Fruit fly (Drosophila melanogaster) whole organism, embryonic: ENCODE results near the gene Spc25.

Source experiments
- B-H1 ChIP-seq: fragments of 200-800 bp; sonication (Bioruptor generic); IDR thresholded peaks from 3 replicates; pipeline ENCODE4 v1.3.6; 2022; ENCODE audit warnings: missing biosample characterization, missing genetic modification characterization
- Blimp-1 ChIP-seq: fragments of 200-800 bp; sonication (Bioruptor generic); optimal IDR thresholded peaks from 3 replicates; lab custom pipeline; 2018; ENCODE audit warnings: missing biosample characterization, missing genetic modification characterization, mild to moderate bottlenecking, moderate library complexity, missing genetic modification reagents
- CG10431 ChIP-seq: fragments of 200-800 bp; sonication (Bioruptor generic); optimal IDR thresholded peaks from 3 replicates; lab custom pipeline; 2018; ENCODE audit warnings: missing biosample characterization, mild to moderate bottlenecking, missing genetic modification characterization
- CG11504 ChIP-seq: fragments of 200-800 bp; sonication (Bioruptor generic); optimal IDR thresholded peaks from 3 replicates; lab custom pipeline; 2019; ENCODE audit warnings: missing biosample characterization, mild to moderate bottlenecking, missing genetic modification characterization, moderate library complexity
- CG12299 ChIP-seq: fragments of 200-800 bp; sonication (Bioruptor generic); optimal IDR thresholded peaks from 2 replicates; lab custom pipeline; 2018; ENCODE audit warnings: missing biosample characterization, mild to moderate bottlenecking, missing genetic modification characterization
- CG17328 ChIP-seq: fragments of 200-800 bp; sonication (Bioruptor generic); IDR thresholded peaks from 2 replicates; pipeline ENCODE4 v1.3.6; 2022; ENCODE audit warnings: missing biosample characterization, missing genetic modification characterization
- CG17568 ChIP-seq: fragments of 200-800 bp; sonication (Bioruptor generic); optimal IDR thresholded peaks from 2 replicates; lab custom pipeline; 2018; ENCODE audit warnings: missing biosample characterization, mild to moderate bottlenecking, missing genetic modification characterization, moderate library complexity
- CG18262 ChIP-seq: fragments of 200-800 bp; optimal IDR thresholded peaks from 3 replicates; lab custom pipeline; 2019; ENCODE audit warnings: missing biosample characterization, mild to moderate bottlenecking, missing genetic modification characterization, moderate library complexity
- CG18599 ChIP-seq: fragments of 200-800 bp; sonication (Bioruptor generic); optimal IDR thresholded peaks from 3 replicates; lab custom pipeline; 2017; ENCODE audit warnings: missing biosample characterization, missing genetic modification characterization, mild to moderate bottlenecking, moderate library complexity, missing genetic modification reagents
- CG18764 ChIP-seq: fragments of 200-800 bp; sonication (Bioruptor generic); optimal IDR thresholded peaks from 3 replicates; lab custom pipeline; 2016; ENCODE audit warnings: missing biosample characterization, missing genetic modification characterization
- CG2678 ChIP-seq: fragments of 200-800 bp; sonication (Bioruptor generic); optimal IDR thresholded peaks from 3 replicates; lab custom pipeline; 2019; ENCODE audit warnings: missing biosample characterization, mild to moderate bottlenecking, missing genetic modification characterization, moderate library complexity
- CG2875 ChIP-seq: fragments of 200-800 bp; sonication (Bioruptor generic); optimal IDR thresholded peaks from 2 replicates; lab custom pipeline; 2017; ENCODE audit warnings: missing biosample characterization, mild to moderate bottlenecking, missing genetic modification characterization, missing genetic modification reagents
- CG30431 ChIP-seq: fragments of 200-800 bp; sonication (Bioruptor generic); optimal IDR thresholded peaks from 2 replicates; lab custom pipeline; 2017; ENCODE audit warnings: missing biosample characterization, missing genetic modification characterization
- CG3163 ChIP-seq: fragments of 200-800 bp; sonication (Bioruptor generic); optimal IDR thresholded peaks from 3 replicates; lab custom pipeline; 2016; ENCODE audit warnings: missing biosample characterization, missing genetic modification characterization
- CG32767 ChIP-seq: fragments of 200-800 bp; sonication (Bioruptor generic); IDR thresholded peaks from 2 replicates; pipeline ENCODE4 v1.3.6; 2022; ENCODE audit warnings: missing biosample characterization, missing genetic modification characterization
- CG4404 ChIP-seq: fragments of 200-800 bp; sonication (Bioruptor generic); IDR thresholded peaks from 2 replicates; pipeline ENCODE4 v1.3.6; 2022; ENCODE audit warnings: missing biosample characterization, missing genetic modification characterization
- CG5953 ChIP-seq: fragments of 200-800 bp; sonication (Bioruptor generic); IDR thresholded peaks from 2 replicates; pipeline ENCODE4 v1.3.6; 2022; ENCODE audit warnings: missing biosample characterization, missing genetic modification characterization
- CG6654 ChIP-seq: fragments of 200-800 bp; sonication (Bioruptor generic); optimal IDR thresholded peaks from 2 replicates; lab custom pipeline; 2017; ENCODE audit warnings: missing biosample characterization, mild to moderate bottlenecking, missing genetic modification characterization
- CG7745 ChIP-seq: fragments of 200-800 bp; sonication (Bioruptor generic); optimal IDR thresholded peaks from 2 replicates; lab custom pipeline; 2018; ENCODE audit warnings: missing biosample characterization, mild to moderate bottlenecking, missing genetic modification characterization, moderate library complexity
- CG8924 ChIP-seq: fragments of 200-800 bp; optimal IDR thresholded peaks from 3 replicates; lab custom pipeline; 2019; ENCODE audit warnings: missing biosample characterization, mild to moderate bottlenecking, missing genetic modification characterization, moderate library complexity
- CG9437 ChIP-seq: fragments of 200-800 bp; sonication (Bioruptor generic); optimal IDR thresholded peaks from 2 replicates; lab custom pipeline; 2018; ENCODE audit warnings: missing biosample characterization, mild to moderate bottlenecking, missing genetic modification characterization
- CG9609 ChIP-seq: fragments of 200-800 bp; sonication (Bioruptor generic); optimal IDR thresholded peaks from 3 replicates; lab custom pipeline; 2016; ENCODE audit warnings: missing biosample characterization, missing genetic modification characterization
- CG9932 ChIP-seq: fragments of 200-800 bp; sonication (Bioruptor generic); IDR thresholded peaks from 2 replicates; pipeline ENCODE4 v1.3.6; 2022; ENCODE audit warnings: missing biosample characterization, missing genetic modification characterization
- Hey ChIP-seq: fragments of 200-800 bp; sonication (Bioruptor generic); optimal IDR thresholded peaks from 3 replicates; lab custom pipeline; 2018; ENCODE audit warnings: missing biosample characterization, mild to moderate bottlenecking, missing genetic modification characterization
- HmgZ ChIP-seq: fragments of 200-800 bp; sonication (Bioruptor generic); optimal IDR thresholded peaks from 2 replicates; lab custom pipeline; 2018; ENCODE audit warnings: missing biosample characterization, mild to moderate bottlenecking, missing genetic modification characterization
- Hmr ChIP-seq: fragments of 200-800 bp; sonication (Bioruptor generic); optimal IDR thresholded peaks from 3 replicates; lab custom pipeline; 2017; ENCODE audit warnings: mild to moderate bottlenecking, missing biosample characterization, missing genetic modification reagents, missing genetic modification characterization
- Lhr ChIP-seq: fragments of 200-800 bp; sonication (Bioruptor generic); optimal IDR thresholded peaks from 3 replicates; lab custom pipeline; 2017; ENCODE audit warnings: mild to moderate bottlenecking, missing biosample characterization, missing genetic modification reagents, missing genetic modification characterization
- Meics ChIP-seq: fragments of 200-800 bp; sonication (Bioruptor generic); optimal IDR thresholded peaks from 2 replicates; lab custom pipeline; 2017; ENCODE audit warnings: missing biosample characterization, mild to moderate bottlenecking, missing genetic modification characterization
- Mrtf ChIP-seq: fragments of 200-800 bp; sonication (Bioruptor generic); IDR thresholded peaks from 3 replicates; pipeline ENCODE4 v1.3.6; 2022; ENCODE audit warnings: missing biosample characterization, missing genetic modification characterization
- Oli ChIP-seq: fragments of 200-800 bp; sonication (Bioruptor generic); optimal IDR thresholded peaks from 2 replicates; lab custom pipeline; 2018; ENCODE audit warnings: missing biosample characterization, mild to moderate bottlenecking, missing genetic modification characterization, moderate library complexity
- Optix ChIP-seq: fragments of 200-800 bp; sonication (Bioruptor generic); IDR thresholded peaks from 3 replicates; pipeline ENCODE4 v1.3.6; 2022; ENCODE audit warnings: missing biosample characterization, missing genetic modification characterization
- Sox102F ChIP-seq: fragments of 200-800 bp; sonication (Bioruptor generic); optimal IDR thresholded peaks from 2 replicates; lab custom pipeline; 2018; ENCODE audit warnings: missing biosample characterization, mild to moderate bottlenecking, missing genetic modification characterization, moderate library complexity
- ac ChIP-seq: fragments of 200-800 bp; sonication (Bioruptor generic); optimal IDR thresholded peaks from 3 replicates; lab custom pipeline; 2017; ENCODE audit warnings: missing biosample characterization, mild to moderate bottlenecking, missing genetic modification characterization
- aop ChIP-seq: fragments of 200-800 bp; sonication (Bioruptor generic); IDR thresholded peaks from 2 replicates; pipeline ENCODE4 v1.3.6; 2022; ENCODE audit warnings: missing biosample characterization, missing genetic modification characterization
- ap ChIP-seq: fragments of 200-800 bp; sonication (Bioruptor generic); IDR thresholded peaks from 2 replicates; pipeline ENCODE4 v1.3.6; 2022; ENCODE audit warnings: missing biosample characterization, missing genetic modification characterization
- cg ChIP-seq: fragments of 200-800 bp; sonication (Bioruptor generic); optimal IDR thresholded peaks from 3 replicates; lab custom pipeline; 2019; ENCODE audit warnings: missing biosample characterization, mild to moderate bottlenecking, missing genetic modification characterization, moderate library complexity
- danr ChIP-seq: fragments of 200-800 bp; sonication (Bioruptor generic); IDR thresholded peaks from 2 replicates; pipeline ENCODE4 v1.3.6; 2022; ENCODE audit warnings: missing biosample characterization, missing genetic modification characterization
- gce ChIP-seq: fragments of 200-800 bp; sonication (Bioruptor generic); IDR thresholded peaks from 3 replicates; pipeline ENCODE4 v1.3.6; 2022; ENCODE audit warnings: missing biosample characterization, missing genetic modification characterization
- gsb-n ChIP-seq: fragments of 200-800 bp; sonication (Bioruptor generic); optimal IDR thresholded peaks from 3 replicates; lab custom pipeline; 2018; ENCODE audit warnings: missing biosample characterization, mild to moderate bottlenecking, missing genetic modification characterization
- klu ChIP-seq: fragments of 200-800 bp; sonication (Bioruptor generic); IDR thresholded peaks from 2 replicates; pipeline ENCODE4 v1.3.6; 2022; ENCODE audit warnings: missing biosample characterization, missing genetic modification characterization
- lilli ChIP-seq: fragments of 200-800 bp; sonication (Bioruptor generic); optimal IDR thresholded peaks from 3 replicates; lab custom pipeline; 2016; ENCODE audit warnings: missing biosample characterization, missing genetic modification characterization
- lmd ChIP-seq: fragments of 200-800 bp; sonication (Bioruptor generic); IDR thresholded peaks from 2 replicates; pipeline ENCODE4 v1.3.6; 2022; ENCODE audit warnings: missing biosample characterization, missing genetic modification characterization
- mld ChIP-seq: fragments of 200-800 bp; sonication (Bioruptor generic); IDR thresholded peaks from 3 replicates; pipeline ENCODE4 v1.3.6; 2022; ENCODE audit warnings: missing biosample characterization, missing genetic modification characterization; ENCODE audit not compliant: partially characterized antibody
- nmo ChIP-seq: fragments of 200-800 bp; sonication (Bioruptor generic); optimal IDR thresholded peaks from 2 replicates; lab custom pipeline; 2018; ENCODE audit warnings: missing biosample characterization, mild to moderate bottlenecking, missing genetic modification characterization, moderate library complexity
- odd ChIP-seq: fragments of 200-800 bp; sonication (Bioruptor generic); optimal IDR thresholded peaks from 2 replicates; lab custom pipeline; 2017; ENCODE audit warnings: missing biosample characterization, mild to moderate bottlenecking, missing genetic modification characterization
- pan ChIP-seq, 4 experiments: fragments of >200 bp in 3 of 4; fragments of 200-800 bp in 1 of 4; sonication (Bioruptor generic) in 1 of 4; optimal IDR thresholded peaks in 3 of 4; IDR thresholded peaks in 1 of 4; 2 replicates each; pipeline versions ENCODE4 v1.3.6 to Lab custom; 2017 to 2022; ENCODE audit warnings: missing biosample characterization in 2 of 4, missing genetic modification characterization in 2 of 4, mixed read lengths in 1 of 4
- sens ChIP-seq: fragments of 200-800 bp; sonication (Bioruptor generic); peaks from one replicate; lab custom pipeline; 2016; ENCODE audit warnings: missing biosample characterization, missing genetic modification characterization
- ssp ChIP-seq: fragments of 200-800 bp; sonication (Bioruptor generic); IDR thresholded peaks from 2 replicates; pipeline ENCODE4 v1.3.6; 2022; ENCODE audit warnings: missing biosample characterization, missing genetic modification characterization
- tio ChIP-seq: fragments of 200-800 bp; sonication (Bioruptor generic); optimal IDR thresholded peaks from 2 replicates; lab custom pipeline; 2017; ENCODE audit warnings: missing biosample characterization, missing genetic modification characterization, inconsistent platforms
- trem ChIP-seq: fragments of 200-800 bp; optimal IDR thresholded peaks from 3 replicates; lab custom pipeline; 2019; ENCODE audit warnings: missing biosample characterization, mild to moderate bottlenecking, missing genetic modification characterization, moderate library complexity
- unpg ChIP-seq: fragments of 200-800 bp; sonication (Bioruptor generic); optimal IDR thresholded peaks from 3 replicates; lab custom pipeline; 2018; ENCODE audit warnings: missing biosample characterization, mild to moderate bottlenecking, missing genetic modification characterization, moderate library complexity

Spc25 gene

DNA sequence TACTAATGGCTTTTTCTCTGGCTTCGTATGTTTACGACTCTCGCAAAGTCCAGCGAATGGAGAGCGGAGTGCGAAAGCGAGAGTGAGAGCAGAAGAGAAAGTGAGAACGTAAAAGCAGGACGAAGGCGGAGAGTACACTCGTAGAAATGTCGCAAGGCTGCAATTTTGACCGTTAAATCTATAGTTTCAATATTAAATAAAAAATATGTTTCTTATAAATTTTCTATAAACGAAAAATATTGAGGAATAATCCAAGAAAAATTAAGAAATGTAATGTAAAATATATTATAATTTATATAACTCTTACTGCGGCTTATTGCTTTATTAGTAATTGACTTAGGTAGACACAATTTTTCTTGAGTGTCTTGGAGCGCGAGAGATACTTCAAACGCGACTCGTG, 12.9 kb downstream of the Spc25 start:
- no peak for TF ChIP-seq lilli (GFP tag; lab: Kevin White, UChicago)
- no peak for TF ChIP-seq CG7745 (tag; lab: Kevin White, UChicago)
- TF ChIP-seq Sox102F (GFP tag; lab: Kevin White, UChicago): peak; percentile 2
- TF ChIP-seq CG10431 (GFP tag; lab: Kevin White, UChicago): no peak
- no peak for TF ChIP-seq tio (GFP tag; lab: Kevin White, UChicago)
- TF ChIP-seq CG9932 (GFP tag; lab: Robert Waterston, UW): no peak
- TF ChIP-seq B-H1 (GFP tag; lab: Robert Waterston, UW): no peak
- TF ChIP-seq CG9437 (GFP tag; lab: Kevin White, UChicago): no peak
- TF ChIP-seq Mrtf (GFP tag; lab: Robert Waterston, UW): no peak
- no peak for TF ChIP-seq CG17328 (GFP tag; lab: Robert Waterston, UW)
- TF ChIP-seq klu (GFP tag; lab: Robert Waterston, UW): no peak
- no peak for TF ChIP-seq Lhr (GFP tag; lab: Kevin White, UChicago)
- no peak for TF ChIP-seq ap (GFP tag; lab: Robert Waterston, UW)
- no peak for TF ChIP-seq HmgZ (tag; lab: Kevin White, UChicago)
- no peak for TF ChIP-seq CG18262
- no peak for TF ChIP-seq pan (optimal IDR thresholded peaks at IDR 0.05; lab: Kevin White, UChicago)
- no peak for TF ChIP-seq pan (GFP tag; optimal IDR thresholded peaks at IDR 0.05 in 1 of 2, IDR thresholded peaks at IDR 0.05 in 1 of 2)
- peak; percentile 40 for TF ChIP-seq Blimp-1 (GFP tag; lab: Kevin White, UChicago)
- TF ChIP-seq Optix: no peak
- no peak for TF ChIP-seq gce (GFP tag; lab: Robert Waterston, UW)
- peak; percentile 14 for TF ChIP-seq Meics (GFP tag; lab: Kevin White, UChicago)
- TF ChIP-seq lmd (GFP tag; lab: Robert Waterston, UW): no peak
- no peak for TF ChIP-seq CG30431
- TF ChIP-seq CG5953: no peak
- TF ChIP-seq Oli (tag; lab: Kevin White, UChicago): peak; percentile 2
- TF ChIP-seq aop (GFP tag; lab: Robert Waterston, UW): no peak
- TF ChIP-seq Hmr (GFP tag; lab: Kevin White, UChicago): peak; percentile 24
- TF ChIP-seq CG32767 (GFP tag; lab: Robert Waterston, UW): no peak
- TF ChIP-seq CG12299: no peak
- no peak for TF ChIP-seq unpg
- TF ChIP-seq CG2875 (GFP tag; lab: Kevin White, UChicago): no peak
- TF ChIP-seq odd: no peak
- no peak for TF ChIP-seq CG3163
- TF ChIP-seq danr (GFP tag; lab: Robert Waterston, UW): no peak
- TF ChIP-seq CG9609 (GFP tag; lab: Kevin White, UChicago): no peak
- TF ChIP-seq CG2678 (tag; lab: Kevin White, UChicago): peak; percentile 46
- no peak for TF ChIP-seq ac (GFP tag; lab: Kevin White, UChicago)
- TF ChIP-seq ssp (GFP tag; lab: Robert Waterston, UW): no peak
- TF ChIP-seq CG18764 (GFP tag; lab: Kevin White, UChicago): no peak
- no peak for TF ChIP-seq trem (tag; lab: Kevin White, UChicago)
- TF ChIP-seq CG18599 (GFP tag; lab: Kevin White, UChicago): peak; percentile 17
- no peak for TF ChIP-seq Hey
- peak; percentile 28 for TF ChIP-seq sens (GFP tag; lab: Kevin White, UChicago)
- no peak for TF ChIP-seq CG4404 (GFP tag; lab: Robert Waterston, UW)
- peak; percentile 11 for TF ChIP-seq CG8924 (tag; lab: Kevin White, UChicago)
- TF ChIP-seq CG17568 (GFP tag; lab: Kevin White, UChicago): no peak
- TF ChIP-seq cg: no peak
- TF ChIP-seq CG11504: peak; percentile 40
- TF ChIP-seq CG6654 (GFP tag; lab: Kevin White, UChicago): no peak
- no peak for TF ChIP-seq gsb-n (tag; lab: Kevin White, UChicago)
- no peak for TF ChIP-seq mld (GFP tag; lab: Robert Waterston, UW)
- no peak for TF ChIP-seq nmo (GFP tag; lab: Kevin White, UChicago)
